Fruit fly (Drosophila melanogaster) whole organism, embryonic: ENCODE measurements around the gene Acp32CD.

Experiments used
- Adf1 ChIP-seq: fragments of 200-800 bp; sonication (Bioruptor generic); IDR thresholded peaks from 2 replicates; pipeline ENCODE4 v1.3.6; 2022; ENCODE audit warnings: missing biosample characterization, missing genetic modification characterization
- Bdp1 ChIP-seq: fragments of 200-800 bp; sonication (Bioruptor generic); optimal IDR thresholded peaks from 3 replicates; lab custom pipeline; 2016; ENCODE audit warnings: missing biosample characterization, missing genetic modification characterization
- Bgb ChIP-seq: fragments of 200-800 bp; sonication (Bioruptor generic); IDR thresholded peaks from 2 replicates; pipeline ENCODE4 v1.3.6; 2022; ENCODE audit warnings: missing biosample characterization, missing genetic modification characterization; ENCODE audit not compliant: partially characterized antibody
- Bteb2 ChIP-seq: fragments of 200-800 bp; sonication (Bioruptor generic); optimal IDR thresholded peaks from 2 replicates; lab custom pipeline; 2016; ENCODE audit warnings: missing biosample characterization, missing genetic modification characterization
- CG10654 ChIP-seq: fragments of 200-800 bp; sonication (Bioruptor generic); optimal IDR thresholded peaks from 2 replicates; lab custom pipeline; 2016; ENCODE audit warnings: missing biosample characterization, missing genetic modification characterization
- CG11504 ChIP-seq: fragments of 200-800 bp; sonication (Bioruptor generic); optimal IDR thresholded peaks from 3 replicates; lab custom pipeline; 2019; ENCODE audit warnings: missing biosample characterization, mild to moderate bottlenecking, missing genetic modification characterization, moderate library complexity
- CG11560 ChIP-seq: fragments of 200-800 bp; sonication (Bioruptor generic); IDR thresholded peaks from 3 replicates; pipeline ENCODE4 v1.3.6; 2022; ENCODE audit warnings: missing biosample characterization, missing genetic modification characterization
- CG12236 ChIP-seq: fragments of 200-800 bp; sonication (Bioruptor generic); optimal IDR thresholded peaks from 2 replicates; lab custom pipeline; 2016; ENCODE audit warnings: missing biosample characterization, missing genetic modification characterization
- CG14860 ChIP-seq: fragments of 200-800 bp; sonication (Bioruptor generic); IDR thresholded peaks from 3 replicates; pipeline ENCODE4 v1.3.6; 2022; ENCODE audit warnings: missing biosample characterization, missing genetic modification characterization; ENCODE audit not compliant: partially characterized antibody
- CG1529 ChIP-seq: fragments of 200-800 bp; sonication (Bioruptor generic); optimal IDR thresholded peaks from 3 replicates; lab custom pipeline; 2018; ENCODE audit warnings: missing biosample characterization, missing genetic modification characterization
- CG15479 ChIP-seq: fragments of 200-800 bp; sonication (Bioruptor generic); optimal IDR thresholded peaks from 3 replicates; lab custom pipeline; 2019; ENCODE audit warnings: missing biosample characterization, mild to moderate bottlenecking, missing genetic modification characterization, moderate library complexity
- CG18011 ChIP-seq: fragments of 200-800 bp; sonication (Bioruptor generic); optimal IDR thresholded peaks from 2 replicates; lab custom pipeline; 2017; ENCODE audit warnings: missing biosample characterization, missing genetic modification characterization, mild to moderate bottlenecking, moderate library complexity, missing genotype
- CG2116 ChIP-seq: fragments of 200-800 bp; sonication (Bioruptor generic); optimal IDR thresholded peaks from 3 replicates; lab custom pipeline; 2018; ENCODE audit warnings: missing biosample characterization, mild to moderate bottlenecking, missing genetic modification characterization
- CG3163 ChIP-seq: fragments of 200-800 bp; sonication (Bioruptor generic); optimal IDR thresholded peaks from 3 replicates; lab custom pipeline; 2016; ENCODE audit warnings: missing biosample characterization, missing genetic modification characterization
- CG3838 ChIP-seq: fragments of 200-800 bp; sonication (Bioruptor generic); optimal IDR thresholded peaks from 3 replicates; lab custom pipeline; 2016; ENCODE audit warnings: missing biosample characterization, missing genetic modification characterization
- CG4360 ChIP-seq: fragments of 200-800 bp; sonication (Bioruptor generic); IDR thresholded peaks from 2 replicates; pipeline ENCODE4 v1.3.6; 2022; ENCODE audit warnings: missing biosample characterization, missing genetic modification characterization
- CG43689 ChIP-seq: fragments of 200-800 bp; sonication (Bioruptor generic); IDR thresholded peaks from 2 replicates; pipeline ENCODE4 v1.3.6; 2022; ENCODE audit warnings: missing biosample characterization, missing genetic modification characterization
- CG6813 ChIP-seq: fragments of 200-800 bp; sonication (Bioruptor generic); optimal IDR thresholded peaks from 2 replicates; lab custom pipeline; 2017; ENCODE audit warnings: missing biosample characterization, missing genetic modification characterization, mild to moderate bottlenecking, moderate library complexity, missing genetic modification reagents
- CG8924 ChIP-seq: fragments of 200-800 bp; optimal IDR thresholded peaks from 3 replicates; lab custom pipeline; 2019; ENCODE audit warnings: missing biosample characterization, mild to moderate bottlenecking, missing genetic modification characterization, moderate library complexity
- CG9437 ChIP-seq: fragments of 200-800 bp; sonication (Bioruptor generic); optimal IDR thresholded peaks from 2 replicates; lab custom pipeline; 2018; ENCODE audit warnings: missing biosample characterization, mild to moderate bottlenecking, missing genetic modification characterization
- Doc3 ChIP-seq: fragments of 200-800 bp; sonication (Bioruptor generic); IDR thresholded peaks from 3 replicates; pipeline ENCODE4 v1.3.6; 2022; ENCODE audit warnings: missing biosample characterization, missing genetic modification characterization; ENCODE audit not compliant: partially characterized antibody
- Drgx ChIP-seq: fragments of 200-800 bp; sonication (Bioruptor generic); IDR thresholded peaks from 2 replicates; pipeline ENCODE4 v1.3.6; 2022; ENCODE audit warnings: missing biosample characterization, missing genetic modification characterization
- Hr78 ChIP-seq, 2 experiments: fragments of 200-800 bp in 1 of 2; fragments of >200 bp in 1 of 2; sonication (Bioruptor generic) in 1 of 2; optimal IDR thresholded peaks; 2 replicates each; lab custom pipeline; 2017 to 2019; ENCODE audit warnings: missing biosample characterization in 2 of 2, missing genetic modification characterization in 2 of 2, mild to moderate bottlenecking in 1 of 2, moderate library complexity in 1 of 2
- Mad ChIP-seq: fragments of 200-800 bp; sonication (Bioruptor generic); optimal IDR thresholded peaks from 2 replicates; lab custom pipeline; 2016; ENCODE audit warnings: missing biosample characterization, missing genetic modification characterization
- Med ChIP-seq: fragments of 200-800 bp; sonication (Bioruptor generic); peaks from one replicate; lab custom pipeline; 2016; ENCODE audit warnings: missing biosample characterization, missing genetic modification characterization, mild to moderate bottlenecking, inconsistent platforms, moderate library complexity
- NC2α ChIP-seq: fragments of 200-800 bp; sonication (Bioruptor generic); optimal IDR thresholded peaks from 2 replicates; lab custom pipeline; 2016; ENCODE audit warnings: missing biosample characterization, missing genetic modification characterization
- Poxn ChIP-seq: fragments of 200-800 bp; sonication (Bioruptor generic); IDR thresholded peaks from 2 replicates; pipeline ENCODE4 v1.3.6; 2022; ENCODE audit warnings: missing biosample characterization, missing genetic modification characterization
- Side ChIP-seq: fragments of 200-800 bp; sonication (Bioruptor generic); optimal IDR thresholded peaks from 2 replicates; lab custom pipeline; 2016; ENCODE audit warnings: missing biosample characterization, missing genetic modification characterization
- Sin3A ChIP-seq: fragments of >200 bp; optimal IDR thresholded peaks from 2 replicates; lab custom pipeline; 2018
- Stat92E ChIP-seq, 3 experiments: fragments of >200 bp in 2 of 3; fragments of 200-800 bp in 1 of 3; sonication (Bioruptor generic) in 1 of 3; optimal IDR thresholded peaks; 2 replicates each; lab custom pipeline; 2017 to 2019; ENCODE audit warnings: missing biosample characterization in 3 of 3, missing genetic modification characterization in 3 of 3, mild to moderate bottlenecking in 1 of 3, moderate library complexity in 1 of 3
- Xbp1 ChIP-seq: fragments of 200-800 bp; sonication (Bioruptor generic); optimal IDR thresholded peaks from 3 replicates; lab custom pipeline; 2016; ENCODE audit warnings: missing biosample characterization, mild to moderate bottlenecking, missing genetic modification characterization
- crp ChIP-seq, 2 experiments: fragments of 200-800 bp; sonication (Bioruptor generic); optimal IDR thresholded peaks; 2 replicates in 1 of 2; 3 replicates in 1 of 2; lab custom pipeline; 2017; ENCODE audit warnings: missing biosample characterization in 2 of 2, missing genetic modification characterization in 2 of 2, mild to moderate bottlenecking in 1 of 2, moderate library complexity in 1 of 2
- disco-r ChIP-seq: fragments of 200-800 bp; sonication (Bioruptor generic); optimal IDR thresholded peaks from 2 replicates; lab custom pipeline; 2016; ENCODE audit warnings: missing biosample characterization, missing genetic modification characterization
- esg ChIP-seq: fragments of 200-800 bp; sonication (Bioruptor generic); conservative IDR thresholded peaks from 2 replicates; pipeline ENCODE4 v1.3.6; 2022; ENCODE audit warnings: missing biosample characterization, missing genetic modification characterization
- exex ChIP-seq: fragments of 200-800 bp; sonication (Bioruptor generic); optimal IDR thresholded peaks from 4 replicates; lab custom pipeline; 2018; ENCODE audit warnings: missing biosample characterization, mild to moderate bottlenecking, missing genetic modification characterization, moderate library complexity
- fd96Cb ChIP-seq: fragments of 200-800 bp; sonication (Bioruptor generic); optimal IDR thresholded peaks from 2 replicates; lab custom pipeline; 2018; ENCODE audit warnings: missing biosample characterization, mild to moderate bottlenecking, missing genetic modification characterization, moderate library complexity
- hbn ChIP-seq: fragments of 200-800 bp; sonication (Bioruptor generic); IDR thresholded peaks from 2 replicates; pipeline ENCODE4 v1.3.6; 2022; ENCODE audit warnings: missing biosample characterization, missing genetic modification characterization; ENCODE audit not compliant: partially characterized antibody
- hkb ChIP-seq, 2 experiments: fragments of 200-800 bp in 1 of 2; fragments of >200 bp in 1 of 2; sonication (Bioruptor generic) in 1 of 2; IDR thresholded peaks in 1 of 2; optimal IDR thresholded peaks in 1 of 2; 2 replicates each; pipeline versions ENCODE4 v1.3.6 to Lab custom; 2017 to 2022; ENCODE audit warnings: missing biosample characterization in 1 of 2, missing genetic modification characterization in 1 of 2
- sens ChIP-seq: fragments of 200-800 bp; sonication (Bioruptor generic); peaks from one replicate; lab custom pipeline; 2016; ENCODE audit warnings: missing biosample characterization, missing genetic modification characterization
- sens-2 ChIP-seq: fragments of 200-800 bp; sonication (Bioruptor generic); IDR thresholded peaks from 2 replicates; pipeline ENCODE4 v1.3.6; 2022; ENCODE audit warnings: missing biosample characterization, missing genetic modification characterization
- seq ChIP-seq: fragments of 200-800 bp; sonication (Bioruptor generic); IDR thresholded peaks from 2 replicates; pipeline ENCODE4 v1.3.6; 2022; ENCODE audit warnings: missing biosample characterization, missing genetic modification characterization
- slbo ChIP-seq: fragments of 200-800 bp; sonication (Bioruptor generic); IDR thresholded peaks from 2 replicates; pipeline ENCODE4 v1.3.6; 2022; ENCODE audit warnings: missing biosample characterization, missing genetic modification characterization
- so ChIP-seq: fragments of 200-800 bp; sonication (Bioruptor generic); IDR thresholded peaks from 3 replicates; pipeline ENCODE4 v1.3.6; 2022; ENCODE audit warnings: missing biosample characterization, missing genetic modification characterization
- sqz ChIP-seq: fragments of 200-800 bp; sonication (Bioruptor generic); optimal IDR thresholded peaks from 3 replicates; lab custom pipeline; 2018; ENCODE audit warnings: missing biosample characterization, mild to moderate bottlenecking, missing genetic modification characterization
- tio ChIP-seq: fragments of 200-800 bp; sonication (Bioruptor generic); optimal IDR thresholded peaks from 2 replicates; lab custom pipeline; 2017; ENCODE audit warnings: missing biosample characterization, missing genetic modification characterization, inconsistent platforms
- trem ChIP-seq: fragments of 200-800 bp; optimal IDR thresholded peaks from 3 replicates; lab custom pipeline; 2019; ENCODE audit warnings: missing biosample characterization, mild to moderate bottlenecking, missing genetic modification characterization, moderate library complexity
- twi ChIP-seq: fragments of 200-800 bp; optimal IDR thresholded peaks from 2 replicates; lab custom pipeline; 2019; ENCODE audit warnings: missing biosample characterization, mild to moderate bottlenecking, missing genetic modification characterization, moderate library complexity
- vfl ChIP-seq: fragments of 200-800 bp; sonication (Bioruptor generic); optimal IDR thresholded peaks from 2 replicates; lab custom pipeline; 2016; ENCODE audit warnings: missing biosample characterization, missing genetic modification characterization
- vvl ChIP-seq: fragments of 200-800 bp; sonication (Bioruptor generic); IDR thresholded peaks from 2 replicates; pipeline ENCODE4 v1.3.6; 2022; ENCODE audit warnings: missing biosample characterization, missing genetic modification characterization
- yki ChIP-seq: fragments of >200 bp; optimal IDR thresholded peaks from 3 replicates; lab custom pipeline; 2018
- zf30C ChIP-seq: fragments of 200-800 bp; sonication (Bioruptor generic); optimal IDR thresholded peaks from 3 replicates; lab custom pipeline; 2018; ENCODE audit warnings: missing biosample characterization, mild to moderate bottlenecking, missing genetic modification characterization

Acp32CD gene

dm6 chr2L:11010999-11011398, 4.4 kb upstream of the Acp32CD start, which contains the start of the genes Art8 and dUTPase (continued):
- TF ChIP-seq CG14860 (GFP tag; lab: Robert Waterston, UW) (peak; percentile 77), vvl (GFP tag; lab: Robert Waterston, UW) (peak; percentile 76), Sin3A (lab: Kevin White, UChicago) (peak; percentile 25), slbo (GFP tag; lab: Robert Waterston, UW) (peak; percentile 74), tio (GFP tag; lab: Kevin White, UChicago) (peak; percentile 53), Stat92E (GFP tag; optimal IDR thresholded peaks at IDR 0.05; lab: Kevin White, UChicago) (peak in 1 of 3 experiments; percentile 54), CG9437 (GFP tag; lab: Kevin White, UChicago) (peak; percentile 17), CG1529 (GFP tag; lab: Kevin White, UChicago) (peak; percentile 9), sqz (GFP tag; lab: Kevin White, UChicago) (no peak), Doc3 (GFP tag; lab: Robert Waterston, UW) (peak; percentile 88), CG2116 (GFP tag; lab: Kevin White, UChicago) (peak; percentile 98), hbn (GFP tag; lab: Robert Waterston, UW) (peak; percentile 85), hkb (optimal IDR thresholded peaks at IDR 0.05; lab: Kevin White, UChicago) (no peak), hkb (GFP tag; IDR thresholded peaks at IDR 0.05; lab: Robert Waterston, UW) (peak; percentile 57; the same call in 1 of the 2 replicates), so (GFP tag; lab: Robert Waterston, UW) (no peak), CG6813 (no peak), CG10654 (GFP tag; lab: Kevin White, UChicago) (peak; percentile 70), sens-2 (GFP tag; lab: Robert Waterston, UW) (no peak), Med (GFP tag; lab: Kevin White, UChicago) (peak; percentile 80), Adf1 (GFP tag; lab: Robert Waterston, UW) (peak; percentile 23), CG12236 (GFP tag; lab: Kevin White, UChicago) (no peak), Bteb2 (GFP tag; lab: Kevin White, UChicago) (peak; percentile 45), yki (lab: Kevin White, UChicago) (no peak), esg (GFP tag; lab: Robert Waterston, UW) (0 out of 2 replicates have a peak, but pooled peaks have one; percentile 34), Side (GFP tag; lab: Kevin White, UChicago) (no peak), Mad (peak; percentile 32), vfl (GFP tag; lab: Kevin White, UChicago) (peak; percentile 48), Bgb (GFP tag; lab: Robert Waterston, UW) (peak; percentile 82), CG8924 (peak; percentile 77), zf30C (no peak), crp (GFP tag; optimal IDR thresholded peaks at IDR 0.05; lab: Kevin White, UChicago) (no peak), twi (tag; lab: Kevin White, UChicago) (peak; percentile 38), CG3838 (GFP tag; lab: Kevin White, UChicago) (no peak), CG3163 (GFP tag; lab: Kevin White, UChicago) (no peak), Hr78 (GFP tag; optimal IDR thresholded peaks at IDR 0.05; lab: Kevin White, UChicago) (no peak), Bdp1 (peak; percentile 30), CG43689 (GFP tag; lab: Robert Waterston, UW) (no peak), CG11504 (tag; lab: Kevin White, UChicago) (peak; percentile 78), Poxn (GFP tag; lab: Robert Waterston, UW) (no peak), trem (peak; percentile 92), Drgx (GFP tag; lab: Robert Waterston, UW) (no peak), CG4360 (GFP tag; lab: Robert Waterston, UW) (no peak), fd96Cb (tag; lab: Kevin White, UChicago) (peak; percentile 34), Xbp1 (GFP tag; lab: Kevin White, UChicago) (peak; percentile 79), CG18011 (GFP tag; lab: Kevin White, UChicago) (peak; percentile 69), seq (GFP tag; lab: Robert Waterston, UW) (0 out of 2 replicates have a peak, but pooled peaks have one; percentile 34), CG15479 (GFP tag; lab: Kevin White, UChicago) (no peak), CG11560 (tag; lab: Robert Waterston, UW) (no peak), NC2α (peak; percentile 8), disco-r (GFP tag; lab: Kevin White, UChicago) (no peak), exex (tag; lab: Kevin White, UChicago) (peak; percentile 45), sens (peak; percentile 90)
